Worm (Caenorhabditis elegans) whole organism, dauer: Measurements from ENCODE around the gene F29C4.4.
"Not testable (repeated sequence)": the region's sequence is repeated elsewhere in the genome, so short reads cannot be mapped to it uniquely, and the experiment has no call there.

ENCODE experiments used
- unc-62 ChIP-seq: sonication (generic microtip); optimal IDR thresholded peaks from 2 replicates; lab custom pipeline; 2017; ENCODE audit warnings: missing biosample characterization, missing genetic modification reagents, missing genetic modification characterization

Gene F29C4.4

DNA sequence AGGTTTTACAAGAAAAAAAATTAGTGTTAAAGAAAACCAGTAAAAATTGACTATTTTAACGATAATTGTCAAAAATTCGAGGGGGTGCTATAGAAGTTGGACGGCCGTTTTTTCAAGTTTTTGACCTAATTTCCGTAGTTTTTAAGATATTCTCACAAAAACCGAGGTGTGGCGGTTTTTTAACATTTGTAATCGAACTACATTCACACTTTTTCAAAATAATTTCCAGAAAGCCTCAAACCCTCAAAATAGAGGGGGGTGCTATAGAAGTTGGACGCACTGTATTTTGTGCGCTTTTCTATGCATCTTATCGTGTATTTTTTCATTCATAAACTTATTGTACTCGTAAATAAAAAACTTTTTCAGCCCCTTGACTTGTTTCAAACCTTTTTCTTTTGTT lies at the start of gene F29C4.4:
TSS of gene F29C4.4 (plus strand) at position 301 of the 400 bp plus-strand sequence.
- not testable (repeated sequence) for TF ChIP-seq unc-62 (GFP tag; lab: Kevin White, UChicago)

DNA sequence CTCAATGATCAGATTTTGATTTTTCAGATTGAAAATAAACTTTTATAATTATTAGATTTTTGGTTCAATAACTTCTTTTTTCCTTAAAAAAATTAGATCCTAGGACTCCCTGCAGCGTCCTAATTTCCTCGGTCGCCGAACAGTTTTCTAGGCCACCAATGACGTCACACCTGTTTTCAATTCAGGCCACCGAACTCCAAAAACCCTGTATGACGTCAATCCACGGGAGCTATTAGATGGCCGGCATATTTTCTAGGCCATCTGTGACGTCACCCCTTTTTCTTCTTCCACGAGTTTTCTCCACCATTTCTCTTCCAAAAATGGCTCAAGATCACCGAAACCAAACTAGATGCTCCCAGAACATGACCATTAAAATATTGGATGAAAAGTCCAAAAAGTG lies 40.2 kb upstream of the F29C4.4 start:
- TF ChIP-seq unc-62 (GFP tag; lab: Kevin White, UChicago): no peak

DNA sequence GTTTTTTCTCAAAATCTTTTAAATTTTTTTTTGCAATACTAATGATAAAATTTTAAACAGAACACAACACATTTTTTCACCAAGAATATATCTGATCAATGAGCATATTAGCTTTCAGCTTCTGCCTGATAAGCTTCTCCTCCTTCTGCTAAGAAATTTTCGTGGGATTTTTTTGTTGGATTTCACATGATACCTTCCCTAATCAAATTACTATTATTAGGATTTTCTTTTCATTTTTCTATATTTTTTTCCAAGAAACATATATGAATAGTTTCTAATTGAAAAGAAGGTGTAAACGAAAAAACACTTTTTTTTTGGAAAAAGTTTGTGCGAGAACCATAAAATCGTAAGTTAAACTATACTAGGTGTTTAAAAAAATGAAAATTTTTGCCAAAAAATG lies 38.3 kb upstream of the F29C4.4 start:
- TF ChIP-seq unc-62 (GFP tag; lab: Kevin White, UChicago): no peak

DNA sequence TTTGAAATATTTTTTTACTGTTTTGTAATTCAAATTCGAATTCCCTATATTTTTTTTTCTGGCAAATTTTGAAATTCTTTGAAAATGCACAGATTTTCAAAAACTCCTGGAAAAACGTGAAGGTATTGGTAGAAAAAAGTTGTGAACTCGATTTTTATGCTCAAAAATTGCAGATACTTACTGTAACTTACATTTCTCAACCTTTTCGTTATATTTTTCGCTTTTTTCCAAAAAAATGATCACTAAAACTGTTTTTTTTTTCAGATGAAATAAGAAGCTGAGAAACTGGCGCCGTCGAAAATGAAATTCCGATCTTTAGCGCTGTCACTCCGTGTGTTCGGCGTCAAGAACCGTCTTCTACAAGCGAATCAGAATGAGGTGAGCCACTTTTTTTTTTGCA lies 35.4 kb upstream of the F29C4.4 start, which contains the start of gene T05C7.8:
TSS of gene T05C7.8 (plus strand) at position 301 of the 400 bp plus-strand sequence.
- no peak for TF ChIP-seq unc-62 (GFP tag; lab: Kevin White, UChicago)

DNA sequence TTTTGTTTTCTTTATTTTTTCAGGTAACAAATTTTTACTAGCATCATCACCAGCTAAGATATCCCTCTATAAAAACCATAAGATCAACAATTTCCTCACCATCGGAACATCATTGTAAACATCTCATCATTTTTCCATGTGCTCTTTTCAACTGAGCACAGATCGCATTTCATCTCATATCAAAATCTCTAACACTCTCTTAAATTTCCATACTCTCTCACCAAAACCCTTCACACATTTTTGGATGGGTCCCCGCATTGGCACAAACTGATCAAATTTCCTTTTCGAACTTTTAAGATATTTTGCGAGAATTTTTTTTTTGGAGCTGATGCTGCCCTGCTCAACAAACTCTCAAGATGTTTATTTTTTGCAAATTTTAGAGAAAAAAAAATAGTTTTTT lies 34.1 kb upstream of the F29C4.4 start:
- TF ChIP-seq unc-62 (GFP tag; lab: Kevin White, UChicago): no peak

DNA sequence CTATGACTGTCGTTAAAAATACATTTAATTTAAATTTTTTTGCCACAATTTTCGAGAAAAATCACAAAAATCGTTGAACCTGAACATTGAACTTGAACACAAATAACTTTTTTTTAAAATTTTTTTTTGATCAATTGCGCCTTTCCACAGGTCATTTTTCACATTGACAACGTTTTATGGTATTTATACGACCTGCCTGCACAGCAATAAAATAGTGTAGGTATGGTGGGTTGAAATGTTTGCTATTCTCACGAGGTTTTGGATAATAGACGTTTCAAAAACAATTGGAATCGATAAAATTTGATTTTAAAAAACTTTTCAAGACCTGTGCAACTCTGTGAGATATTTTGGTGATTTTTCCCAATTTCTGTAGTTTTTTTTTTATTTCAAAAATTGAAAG lies 33.3 kb upstream of the F29C4.4 start:
- no peak for TF ChIP-seq unc-62 (GFP tag; lab: Kevin White, UChicago)

DNA sequence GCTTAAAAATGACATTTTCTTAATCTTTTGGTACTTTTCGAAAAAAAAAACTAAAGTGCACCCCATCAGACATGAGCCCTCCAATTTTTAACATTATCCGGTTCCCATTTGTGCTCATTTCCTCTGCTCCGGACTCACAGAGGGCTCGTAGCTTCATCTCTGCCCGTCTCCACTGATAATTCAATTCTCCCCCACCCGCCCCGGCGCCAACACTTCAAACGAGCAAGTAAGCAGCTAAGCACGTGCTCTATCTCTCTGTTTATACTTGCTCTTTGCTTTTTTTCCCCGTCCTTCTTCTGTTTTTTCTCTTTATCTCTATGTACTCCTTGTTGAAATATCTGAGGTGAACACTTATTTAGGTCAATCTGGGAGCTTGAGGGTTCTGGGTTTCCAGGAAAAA lies 32.3 kb upstream of the F29C4.4 start, which contains the start of gene T05C7.9:
TSS of gene T05C7.9 (plus strand) at position 72 of the 400 bp plus-strand sequence.
- no peak for TF ChIP-seq unc-62 (GFP tag; lab: Kevin White, UChicago)

DNA sequence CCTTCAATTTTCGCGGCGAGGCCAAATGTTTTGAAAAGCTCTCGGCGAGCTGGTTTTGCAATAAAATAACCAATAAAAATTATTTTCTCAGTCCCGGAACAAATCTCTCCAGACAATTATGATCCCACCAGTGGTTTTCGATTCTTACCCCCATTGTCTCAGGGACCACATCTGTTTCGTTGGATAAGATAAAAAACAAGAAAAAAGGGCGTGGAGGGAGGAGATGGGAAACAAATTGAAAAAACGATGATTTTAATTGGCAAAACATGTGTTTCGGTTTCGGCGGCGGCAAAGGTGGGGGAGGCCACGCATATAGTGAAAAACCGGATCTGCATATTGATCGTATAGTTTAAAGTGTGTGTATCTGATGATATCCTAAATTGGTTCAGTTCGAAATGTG lies 30.5 kb upstream of the F29C4.4 start:
- TF ChIP-seq unc-62 (GFP tag; lab: Kevin White, UChicago): no peak

DNA sequence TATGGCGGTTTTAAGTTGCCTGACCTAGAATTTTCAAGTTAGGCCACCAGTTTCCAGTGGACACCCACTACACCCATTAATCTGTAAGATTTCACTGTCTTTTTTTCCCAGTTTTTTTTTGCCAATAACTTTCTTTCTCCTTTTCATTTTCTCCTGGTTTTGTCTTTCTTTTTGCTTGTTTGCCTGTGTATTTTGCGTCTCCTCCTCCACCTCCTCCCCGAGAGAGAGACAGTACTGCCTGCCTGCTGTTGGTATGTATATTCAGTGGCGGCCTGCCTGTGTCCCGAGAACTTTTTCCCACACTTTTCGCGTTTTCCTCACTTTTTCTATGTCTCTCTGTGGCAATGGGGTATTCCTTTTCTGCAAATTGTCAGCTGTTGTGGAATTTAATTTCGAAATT lies 30.0 kb upstream of the F29C4.4 start:
- TF ChIP-seq unc-62 (GFP tag; lab: Kevin White, UChicago): no peak

DNA sequence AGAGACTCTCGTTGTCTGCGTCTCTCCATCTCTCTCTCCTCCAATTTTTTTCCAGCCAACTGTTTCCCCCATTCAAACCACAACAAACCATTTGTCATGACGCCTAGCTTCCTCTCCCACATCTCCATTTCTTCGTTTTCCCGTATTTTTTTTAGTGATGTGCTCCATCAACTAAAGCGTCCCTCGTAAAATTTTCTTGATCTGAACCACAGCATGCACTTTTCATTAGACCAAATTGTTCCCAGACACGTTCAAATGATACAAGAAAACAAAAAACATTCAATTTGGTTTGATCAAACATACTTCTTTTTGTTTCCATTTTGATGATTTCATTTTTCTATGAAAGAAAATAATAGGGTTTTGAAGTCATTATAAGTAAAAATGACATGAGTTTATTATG lies 29.2 kb upstream of the F29C4.4 start:
- no peak for TF ChIP-seq unc-62 (GFP tag; lab: Kevin White, UChicago)

DNA sequence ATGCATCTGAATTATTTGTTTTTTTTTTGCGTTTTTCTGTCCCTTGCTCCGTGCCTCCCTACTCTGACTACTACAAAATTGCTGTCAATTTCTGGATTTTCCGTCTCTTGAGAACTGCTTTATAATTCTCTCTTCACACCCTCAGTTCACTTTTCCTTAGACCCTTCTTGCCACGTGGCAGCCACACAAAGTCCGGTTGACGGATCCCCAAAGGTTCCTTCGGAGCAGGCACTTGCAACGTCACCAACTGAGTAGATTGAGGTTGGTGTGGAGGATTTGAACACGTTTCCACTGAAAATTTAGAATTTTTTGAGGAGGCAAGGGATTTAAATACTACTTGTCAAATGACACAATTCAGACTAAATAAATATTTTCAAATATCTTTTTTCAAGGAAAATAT lies 24.7 kb upstream of the F29C4.4 start:
- TF ChIP-seq unc-62 (GFP tag; lab: Kevin White, UChicago): no peak

DNA sequence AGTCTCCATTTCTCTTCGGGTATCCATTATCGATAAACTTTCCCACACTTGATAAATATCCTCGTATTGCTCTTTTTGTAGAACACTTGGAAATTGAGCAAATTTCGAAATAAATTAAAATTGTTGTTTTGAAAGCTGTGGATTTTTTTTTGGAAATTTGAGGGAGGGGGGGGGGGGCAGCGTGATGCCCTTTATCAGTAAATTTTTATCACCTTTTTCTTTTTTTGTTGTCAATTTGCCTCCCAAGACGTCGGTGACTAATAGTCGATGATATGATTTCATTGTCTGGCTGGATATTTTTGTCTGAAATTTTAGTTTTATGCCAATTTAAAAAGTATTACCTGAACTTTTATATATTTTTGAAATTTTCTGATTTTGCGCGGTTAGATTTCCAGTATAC lies 21.5 kb upstream of the F29C4.4 start, which contains the start of gene scl-23:
TSS of gene scl-23 (minus strand) at position 101 of the 400 bp plus-strand sequence.
- no peak for TF ChIP-seq unc-62 (GFP tag; lab: Kevin White, UChicago)

DNA sequence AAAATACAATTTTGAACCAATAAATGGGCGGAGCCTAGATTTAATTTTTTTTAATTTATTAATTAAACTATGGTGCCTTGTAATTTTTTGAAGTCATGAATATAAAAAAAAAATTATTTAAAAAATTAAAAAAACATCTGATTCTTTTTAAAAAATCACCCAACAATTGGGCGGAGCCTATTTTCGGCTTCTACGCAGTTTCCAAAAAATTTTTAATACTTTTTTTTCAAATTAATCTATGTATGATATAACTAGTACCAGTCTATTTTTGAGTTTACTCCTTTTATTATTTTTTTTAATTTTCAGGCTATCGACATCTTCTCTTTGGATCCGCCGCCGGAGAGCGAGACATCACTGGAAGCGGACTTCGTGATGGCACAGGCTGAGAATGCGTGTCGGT lies 19.8 kb upstream of the F29C4.4 start, which contains the start of gene tpa-1:
TSS of gene tpa-1 (plus strand) at position 301 of the 400 bp plus-strand sequence.
- no peak for TF ChIP-seq unc-62 (GFP tag; lab: Kevin White, UChicago)

DNA sequence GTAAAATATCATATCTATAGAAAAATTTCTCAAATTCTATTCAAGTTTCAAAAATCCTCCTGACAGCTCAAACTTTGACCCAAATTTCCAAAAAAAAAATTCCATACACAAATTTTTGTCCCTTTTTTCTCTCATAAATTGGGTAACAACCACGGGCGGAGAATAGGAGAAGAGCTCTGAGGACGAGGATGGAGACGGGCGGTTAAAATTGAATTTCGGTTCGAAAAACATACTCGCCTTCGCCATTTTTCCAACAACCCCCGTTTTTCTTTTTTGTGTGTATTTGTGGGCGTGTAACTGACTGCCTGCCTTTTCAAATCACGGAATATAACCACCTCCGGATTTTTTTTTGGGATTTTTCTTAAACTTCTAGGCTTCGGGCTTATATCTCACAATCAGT lies 13.8 kb upstream of the F29C4.4 start:
- no peak for TF ChIP-seq unc-62 (GFP tag; lab: Kevin White, UChicago)

DNA sequence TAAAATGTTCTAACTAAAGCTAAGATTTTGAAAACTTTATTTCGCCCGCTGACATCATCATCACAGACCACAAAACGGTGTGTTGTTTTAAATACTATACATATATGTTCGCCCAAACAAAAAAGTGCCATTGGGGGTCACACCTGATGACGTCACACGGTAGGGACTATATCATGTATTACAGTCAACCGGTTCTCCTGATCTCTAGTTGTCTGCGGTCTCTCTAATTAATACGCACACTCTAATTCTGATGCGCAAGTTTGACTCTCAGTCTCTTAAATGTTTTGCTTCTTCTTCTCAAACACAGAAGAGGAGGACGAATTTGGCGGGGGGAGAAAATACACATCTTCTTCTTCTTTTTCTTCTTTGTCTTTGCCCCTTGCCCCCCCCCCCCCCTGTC lies 8.6 kb upstream of the F29C4.4 start:
- TF ChIP-seq unc-62 (GFP tag; lab: Kevin White, UChicago): no peak

DNA sequence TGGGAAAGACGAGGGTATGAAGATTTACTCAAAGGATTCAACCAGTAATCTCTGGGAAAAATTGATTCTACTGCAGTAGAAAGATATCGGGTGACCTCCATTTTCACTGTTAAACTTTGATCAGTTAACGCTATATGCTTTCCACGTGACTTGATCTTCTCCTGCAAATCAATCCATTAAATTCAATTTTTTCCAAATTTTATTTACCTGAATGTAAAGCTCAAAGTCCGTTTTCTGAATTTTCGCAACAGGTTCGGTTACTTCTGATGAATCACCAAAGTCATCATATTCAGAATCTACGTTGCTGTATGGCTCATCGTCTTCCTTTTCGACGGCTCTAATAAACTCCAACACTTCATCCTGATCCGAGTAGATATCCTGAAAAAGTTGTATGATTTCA lies 2.2 kb upstream of the F29C4.4 start, which contains the start of gene B0545.4:
TSS of gene B0545.4 (minus strand) at position 101 of the 400 bp plus-strand sequence.
- no peak for TF ChIP-seq unc-62 (GFP tag; lab: Kevin White, UChicago)

DNA sequence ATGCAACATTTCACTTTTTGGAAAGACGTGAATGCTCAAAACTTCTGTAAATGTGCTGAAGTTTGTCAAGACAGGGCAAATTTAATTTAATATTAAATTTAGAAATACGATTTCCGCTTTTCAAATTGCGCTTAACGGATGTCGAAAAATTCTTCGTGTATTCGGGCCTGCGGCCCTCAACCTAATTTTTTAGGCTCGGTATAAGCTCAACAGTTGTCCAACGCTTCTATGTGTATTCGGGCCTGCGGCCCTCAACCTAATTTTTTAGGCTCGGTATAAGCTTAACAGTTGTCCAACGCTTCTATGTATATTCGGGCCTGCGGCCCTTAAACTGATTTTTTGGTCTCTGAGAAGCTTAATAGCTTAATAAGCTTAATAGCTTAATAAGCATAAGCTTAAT lies 7.3 kb downstream of the F29C4.4 start:
- TF ChIP-seq unc-62 (GFP tag; lab: Kevin White, UChicago): no peak

DNA sequence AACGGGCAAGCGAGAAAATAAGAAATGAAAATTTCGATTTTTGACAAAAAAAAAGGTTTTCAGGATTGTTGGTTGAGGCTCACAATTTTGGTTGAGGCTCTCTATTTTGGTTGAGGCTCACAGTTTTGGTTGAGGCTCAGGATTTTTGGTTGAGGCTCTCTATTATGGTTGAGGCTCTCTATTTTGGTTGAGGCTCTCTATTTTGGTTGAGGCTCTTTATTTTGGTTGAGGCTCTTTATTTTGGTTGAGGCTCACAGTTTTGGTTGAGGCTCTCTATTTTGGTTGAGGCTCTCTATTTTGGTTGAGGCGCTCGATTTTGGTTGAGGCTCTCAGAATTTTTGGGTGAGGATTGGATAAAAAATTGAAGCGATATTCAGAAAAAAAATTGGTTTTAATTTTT lies 8.3 kb downstream of the F29C4.4 start:
- no peak for TF ChIP-seq unc-62 (GFP tag; lab: Kevin White, UChicago)
